Worm (Caenorhabditis elegans) whole organism, L3 larva: ENCODE measurements around the gene fip-2.
A peak's percentile ranks its signal among the peaks of the same experiment; 100 is the strongest.

ENCODE experiments used
- ceh-28 ChIP-seq: fragments of 150-350 bp; optimal IDR thresholded peaks from 2 replicates; lab custom pipeline; 2014; ENCODE audit warnings: missing biosample characterization, missing genetic modification reagents, missing genetic modification characterization
- ceh-82 ChIP-seq: fragments of 150-350 bp; optimal IDR thresholded peaks from 2 replicates; lab custom pipeline; 2014; ENCODE audit warnings: missing biosample characterization, missing genetic modification characterization
- ceh-9 ChIP-seq: sonication (generic microtip); optimal IDR thresholded peaks from 2 replicates; lab custom pipeline; 2018; ENCODE audit warnings: missing biosample characterization, missing genetic modification characterization
- elt-1 ChIP-seq: fragments of 150-350 bp; optimal IDR thresholded peaks from 2 replicates; lab custom pipeline; 2014; ENCODE audit warnings: missing biosample characterization, missing genetic modification characterization
- eor-1 ChIP-seq, 2 experiments: fragments of 150-350 bp; optimal IDR thresholded peaks; 2 replicates each; lab custom pipeline; 2014 to 2018; ENCODE audit warnings: missing biosample characterization in 2 of 2, missing genetic modification characterization in 2 of 2
- hmg-11 ChIP-seq: sonication (generic microtip); optimal IDR thresholded peaks from 2 replicates; lab custom pipeline; 2016; ENCODE audit warnings: missing genetic modification characterization, missing compliant biosample characterization
- mdl-1 ChIP-seq: fragments of 150-350 bp; optimal IDR thresholded peaks from 2 replicates; lab custom pipeline; 2014; ENCODE audit warnings: missing biosample characterization, missing genetic modification characterization
- nhr-237 ChIP-seq: fragments of 150-350 bp; optimal IDR thresholded peaks from 2 replicates; lab custom pipeline; 2014; ENCODE audit warnings: missing biosample characterization, missing genetic modification characterization
- nhr-77 ChIP-seq: fragments of 150-350 bp; optimal IDR thresholded peaks from 2 replicates; lab custom pipeline; 2014; ENCODE audit warnings: missing biosample characterization, missing genetic modification characterization
- pha-4 ChIP-seq: fragments of 150-350 bp; optimal IDR thresholded peaks from 2 replicates; lab custom pipeline; 2014; ENCODE audit warnings: missing biosample characterization, missing genetic modification reagents, missing genetic modification characterization
- snpc-4 ChIP-seq: fragments of 150-350 bp; optimal IDR thresholded peaks from 2 replicates; lab custom pipeline; 2014; ENCODE audit warnings: missing biosample characterization, missing genetic modification characterization
- zag-1 ChIP-seq: fragments of 150-350 bp; optimal IDR thresholded peaks from 2 replicates; lab custom pipeline; 2014; ENCODE audit warnings: missing biosample characterization, missing genetic modification characterization

Gene fip-2

DNA sequence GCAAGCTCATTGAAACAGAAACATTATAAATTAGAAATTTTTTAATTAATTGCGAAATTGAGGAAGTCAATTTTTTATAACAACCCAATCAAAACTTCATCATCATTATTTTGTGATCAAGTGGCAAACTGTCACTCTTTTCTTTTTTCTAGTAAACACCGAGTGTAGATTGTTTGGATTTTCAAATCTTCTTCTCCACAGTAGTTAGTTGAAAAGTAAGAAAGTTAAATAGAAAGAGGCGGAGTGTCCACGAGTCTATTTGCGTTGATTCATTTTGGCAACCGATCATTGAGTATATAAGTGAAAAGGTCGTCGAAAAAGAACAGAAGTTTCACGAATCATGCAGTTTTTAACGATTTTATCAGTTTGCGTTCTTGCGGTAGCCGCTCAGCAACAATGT lies 41.5 kb downstream of the fip-2 start, which contains the start of gene pqn-31:
TSS of gene pqn-31 (plus strand) at position 301 of the 400 bp plus-strand sequence.
- TF ChIP-seq pha-4 (tag; lab: Kevin White, UChicago), result peak; percentile 37
- no peak for TF ChIP-seq nhr-77 (tag; lab: Kevin White, UChicago)
- no peak for TF ChIP-seq snpc-4
- TF ChIP-seq nhr-237 (tag; lab: Kevin White, UChicago), result no peak
- no peak for TF ChIP-seq ceh-82

DNA sequence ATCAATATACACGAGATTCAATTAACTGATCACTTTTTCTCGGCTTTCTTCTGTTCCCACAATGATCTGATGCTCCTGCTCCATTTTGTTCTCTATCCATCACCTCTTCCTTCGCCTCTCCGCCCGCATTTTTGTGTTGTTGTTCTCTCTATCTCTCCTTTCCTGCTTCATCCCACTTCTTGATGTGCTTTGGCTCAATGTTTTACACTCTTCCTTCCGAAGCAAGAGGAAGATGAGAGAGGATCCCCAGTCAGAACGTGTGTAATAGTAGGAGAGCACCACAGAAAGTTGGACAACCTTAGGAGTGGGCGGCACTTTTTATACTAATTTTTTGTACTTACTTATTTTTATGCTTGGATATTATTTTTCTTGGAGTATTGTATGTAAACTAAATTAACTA lies 44.2 kb downstream of the fip-2 start:
- TF ChIP-seq zag-1 (tag; lab: Kevin White, UChicago) (no peak), mdl-1 (tag; lab: Kevin White, UChicago) (no peak), hmg-11 (tag; lab: Kevin White, UChicago) (no peak), eor-1 (tag; optimal IDR thresholded peaks at IDR 0.05; lab: Kevin White, UChicago) (no peak)
- TF ChIP-seq, all 47 proteins: peak for 0

DNA sequence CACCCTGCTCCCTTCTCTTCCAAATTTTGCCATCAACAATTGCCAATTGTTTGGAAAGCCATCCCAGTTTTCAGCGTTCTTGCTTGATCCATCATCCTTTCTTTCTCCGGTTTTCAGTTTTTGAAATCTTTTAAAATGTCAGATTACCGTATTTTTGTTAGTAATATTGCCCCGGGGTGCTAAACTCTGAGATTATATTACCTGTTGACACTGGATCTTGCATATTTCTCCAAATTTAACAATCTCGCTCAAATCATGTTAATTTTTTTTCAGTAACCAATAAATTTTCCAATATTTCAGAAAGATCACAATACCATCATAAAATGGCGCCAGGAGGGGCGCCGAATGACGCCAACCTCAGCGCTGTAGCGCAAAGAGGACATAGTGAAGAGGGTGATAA lies 44.7 kb downstream of the fip-2 start, which contains the start of gene F21C10.7:
TSS of gene F21C10.7 (plus strand) at position 301 of the 400 bp plus-strand sequence.
- TF ChIP-seq ceh-9 (tag; lab: Kevin White, UChicago) (no peak), ceh-28 (no peak), elt-1 (no peak)
